Worm (Caenorhabditis elegans): ENCODE results near the gene C17G10.6.

- TF ChIP-seq flt-1 (GFP tag; IDR thresholded peaks at IDR 0.05) (no peak), ref-1 (GFP tag; conservative IDR thresholded peaks at IDR 0.05) (no peak), ztf-29 (GFP tag; IDR thresholded peaks at IDR 0.05) (no peak), klf-2 (GFP tag; conservative IDR thresholded peaks at IDR 0.05) (no peak), tab-1 (GFP tag; IDR thresholded peaks at IDR 0.05) (no peak), med-1 (GFP tag; optimal IDR thresholded peaks at IDR 0.05; ENCODE audit: insufficient read depth) (no peak), T22C8.4 (GFP tag; IDR thresholded peaks at IDR 0.05) (no peak)
Measured at ce11 chrII:5572082-5572746, 30.9 kb downstream of the C17G10.6 start.

Data from whole organism, midembryonic.